Worm (Caenorhabditis elegans) whole organism, mixed stage, embryonic: Measurements from ENCODE around the gene C17B7.14.

Experiments
- blmp-1 ChIP-seq: fragments of 150-350 bp; optimal IDR thresholded peaks from 2 replicates; lab custom pipeline; 2014; ENCODE audit warnings: missing biosample characterization, missing genetic modification characterization
- ceh-83 ChIP-seq: fragments of 200-800 bp; sonication (Bioruptor generic); optimal IDR thresholded peaks from 2 replicates; lab custom pipeline; 2018; ENCODE audit warnings: mild to moderate bottlenecking, missing genetic modification characterization, missing compliant biosample characterization
- ces-1 ChIP-seq: fragments of 150-350 bp; optimal IDR thresholded peaks from 2 replicates; lab custom pipeline; 2014; ENCODE audit warnings: missing biosample characterization, missing genetic modification reagents, missing genetic modification characterization
- elt-1 ChIP-seq: sonication (generic microtip); optimal IDR thresholded peaks from 2 replicates; lab custom pipeline; 2017; ENCODE audit warnings: missing genetic modification characterization, mild to moderate bottlenecking, missing compliant biosample characterization, antibody characterized with exemption, moderate library complexity, borderline replicate concordance; ENCODE audit not compliant: insufficient read depth
- flh-1 ChIP-seq: fragments of 200-800 bp; sonication (Bioruptor generic); optimal IDR thresholded peaks from 2 replicates; lab custom pipeline; 2018; ENCODE audit warnings: mild to moderate bottlenecking, missing genetic modification characterization, moderate library complexity, missing compliant biosample characterization
- lin-13 ChIP-seq: fragments of 150-350 bp; optimal IDR thresholded peaks from 2 replicates; lab custom pipeline; 2014; ENCODE audit warnings: missing biosample characterization, missing genetic modification characterization
- mep-1 ChIP-seq: fragments of 150-350 bp; optimal IDR thresholded peaks from 2 replicates; lab custom pipeline; 2017; ENCODE audit warnings: missing biosample characterization, missing genetic modification reagents, missing genetic modification characterization, inconsistent platforms
- nhr-12 ChIP-seq: fragments of 150-350 bp; optimal IDR thresholded peaks from 2 replicates; lab custom pipeline; 2014; ENCODE audit warnings: missing biosample characterization, missing genetic modification characterization
- nhr-237 ChIP-seq: fragments of 150-350 bp; optimal IDR thresholded peaks from 2 replicates; lab custom pipeline; 2014; ENCODE audit warnings: missing biosample characterization, missing genetic modification characterization
- nhr-28 ChIP-seq: fragments of 150-350 bp; optimal IDR thresholded peaks from 2 replicates; lab custom pipeline; 2014; ENCODE audit warnings: missing biosample characterization, missing genetic modification characterization
- pha-4 ChIP-seq: fragments of 150-350 bp; optimal IDR thresholded peaks from 2 replicates; lab custom pipeline; 2018; ENCODE audit warnings: missing biosample characterization, missing genetic modification reagents, missing genetic modification characterization
- snpc-4 ChIP-seq: fragments of 150-350 bp; optimal IDR thresholded peaks from 2 replicates; lab custom pipeline; 2014; ENCODE audit warnings: missing biosample characterization, missing genetic modification characterization
- unc-39 ChIP-seq: fragments of 150-350 bp; optimal IDR thresholded peaks from 2 replicates; lab custom pipeline; 2014; ENCODE audit warnings: missing biosample characterization, missing genetic modification characterization
- ztf-11 ChIP-seq: fragments of 150-350 bp; optimal IDR thresholded peaks from 2 replicates; lab custom pipeline; 2014; ENCODE audit warnings: missing biosample characterization, missing genetic modification characterization

- no peak for TF ChIP-seq lin-13 (tag; lab: Kevin White, UChicago)
- no peak for TF ChIP-seq snpc-4
- TF ChIP-seq mep-1 (tag; lab: Kevin White, UChicago) = no peak
- TF ChIP-seq pha-4 (tag; lab: Kevin White, UChicago) = no peak
- no peak for TF ChIP-seq ceh-83 (GFP tag; lab: Kevin White, UChicago)
- TF ChIP-seq blmp-1 (tag; lab: Kevin White, UChicago) = no peak
- no peak for TF ChIP-seq nhr-12 (tag; lab: Kevin White, UChicago)
- no peak for TF ChIP-seq unc-39 (tag; lab: Kevin White, UChicago)
- TF ChIP-seq ces-1 (GFP tag; lab: Kevin White, UChicago) = no peak
- no peak for TF ChIP-seq elt-1
- no peak for TF ChIP-seq nhr-28 (tag; lab: Kevin White, UChicago)
- no peak for TF ChIP-seq ztf-11
- TF ChIP-seq nhr-237 (tag; lab: Kevin White, UChicago) = no peak
- no peak for TF ChIP-seq flh-1
Measured at ce11 chrV:3355544-3355943, 35.2 kb upstream of the C17B7.14 start.
